Worm (Caenorhabditis elegans) whole organism, L2 larva: ENCODE measurements around the gene col-81.

Source experiments
- F13H6.1 ChIP-seq: sonication (generic microtip); optimal IDR thresholded peaks from 2 replicates; lab custom pipeline; 2016; ENCODE audit warnings: missing genetic modification characterization, missing compliant biosample characterization
- R02D3.7 ChIP-seq: fragments of 150-350 bp; optimal IDR thresholded peaks from 2 replicates; lab custom pipeline; 2014; ENCODE audit warnings: missing biosample characterization, missing genetic modification characterization
- dmd-4 ChIP-seq: sonication (generic microtip); optimal IDR thresholded peaks from 2 replicates; lab custom pipeline; 2017; ENCODE audit warnings: missing biosample characterization, missing genetic modification characterization
- fos-1 ChIP-seq: fragments of 150-350 bp; optimal IDR thresholded peaks from 2 replicates; lab custom pipeline; 2014; ENCODE audit warnings: missing biosample characterization, missing genetic modification characterization
- gmeb-1 ChIP-seq: fragments of 150-350 bp; optimal IDR thresholded peaks from 2 replicates; lab custom pipeline; 2014; ENCODE audit warnings: missing biosample characterization, missing genetic modification characterization
- lin-11 ChIP-seq: fragments of 150-350 bp; sonication (generic microtip); optimal IDR thresholded peaks from 2 replicates; lab custom pipeline; 2014; ENCODE audit warnings: missing biosample characterization, missing genetic modification characterization, inconsistent platforms, mixed read lengths
- lin-39 ChIP-seq: fragments of 150-350 bp; optimal IDR thresholded peaks from 2 replicates; lab custom pipeline; 2014; ENCODE audit warnings: missing biosample characterization, missing genetic modification reagents, missing genetic modification characterization
- nhr-25 ChIP-seq: fragments of 150-350 bp; sonication (generic microtip); optimal IDR thresholded peaks from 3 replicates; lab custom pipeline; 2014; ENCODE audit warnings: missing biosample characterization, missing genetic modification characterization
- nhr-77 ChIP-seq: fragments of 150-350 bp; optimal IDR thresholded peaks from 2 replicates; lab custom pipeline; 2014; ENCODE audit warnings: missing biosample characterization, missing genetic modification characterization
- unc-39 ChIP-seq: fragments of 150-350 bp; optimal IDR thresholded peaks from 2 replicates; lab custom pipeline; 2014; ENCODE audit warnings: missing biosample characterization, missing genetic modification characterization
- unc-62 ChIP-seq: fragments of 150-350 bp; optimal IDR thresholded peaks from 2 replicates; lab custom pipeline; 2014; ENCODE audit warnings: missing biosample characterization, missing genetic modification reagents, missing genetic modification characterization
- zag-1 ChIP-seq: fragments of 150-350 bp; optimal IDR thresholded peaks from 2 replicates; lab custom pipeline; 2014; ENCODE audit warnings: missing biosample characterization, missing genetic modification characterization
- ztf-11 ChIP-seq: sonication (generic microtip); optimal IDR thresholded peaks from 2 replicates; lab custom pipeline; 2017; ENCODE audit warnings: missing biosample characterization, missing genetic modification characterization

DNA sequence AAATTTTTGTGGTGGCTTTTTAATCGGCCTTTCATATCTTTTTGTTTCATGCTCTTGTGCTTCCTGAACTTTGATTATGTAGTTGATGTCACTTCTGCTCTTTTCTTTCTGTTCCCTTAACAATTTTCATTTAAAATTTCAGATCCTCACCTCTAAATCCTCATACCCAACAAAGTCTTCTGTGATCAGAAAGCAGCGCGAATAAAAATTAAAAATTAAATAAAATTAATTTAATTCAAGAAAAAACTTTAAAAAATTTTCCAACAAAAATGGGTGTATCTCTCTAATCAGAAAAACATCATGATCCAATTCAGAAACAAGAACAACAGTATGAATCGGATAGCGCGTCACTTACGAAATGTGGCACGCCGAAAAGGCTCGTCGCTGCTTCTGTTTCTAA lies 38.3 kb downstream of the col-81 start, which contains the start of gene ptp-3:
- no peak for TF ChIP-seq zag-1 (tag; lab: Kevin White, UChicago)
- TF ChIP-seq unc-39 (tag; lab: Kevin White, UChicago) = no peak
- no peak for TF ChIP-seq R02D3.7 (tag; lab: Kevin White, UChicago)
- no peak for TF ChIP-seq fos-1 (tag; lab: Kevin White, UChicago)
- no peak for TF ChIP-seq nhr-77 (tag; lab: Kevin White, UChicago)
- no peak for TF ChIP-seq F13H6.1 (tag; lab: Kevin White, UChicago)
- no peak for TF ChIP-seq lin-39
- TF ChIP-seq unc-62 = no peak
- TF ChIP-seq dmd-4 = no peak
- no peak for TF ChIP-seq gmeb-1 (tag; lab: Kevin White, UChicago)
- TF ChIP-seq ztf-11 (tag; lab: Kevin White, UChicago) = no peak
- no peak for TF ChIP-seq nhr-25
- no peak for TF ChIP-seq lin-11
